Worm (Caenorhabditis elegans) whole organism, mixed stage, embryonic: ENCODE results near the gene cyp-14A2.

Source experiments
- blmp-1 ChIP-seq: fragments of 150-350 bp; optimal IDR thresholded peaks from 2 replicates; lab custom pipeline; 2014; ENCODE audit warnings: missing biosample characterization, missing genetic modification characterization
- elt-1 ChIP-seq: sonication (generic microtip); optimal IDR thresholded peaks from 2 replicates; lab custom pipeline; 2017; ENCODE audit warnings: missing genetic modification characterization, mild to moderate bottlenecking, missing compliant biosample characterization, antibody characterized with exemption, moderate library complexity, borderline replicate concordance; ENCODE audit not compliant: insufficient read depth
- lin-13 ChIP-seq: fragments of 150-350 bp; optimal IDR thresholded peaks from 2 replicates; lab custom pipeline; 2014; ENCODE audit warnings: missing biosample characterization, missing genetic modification characterization
- lin-32 ChIP-seq: fragments of 200-800 bp; sonication (Bioruptor generic); optimal IDR thresholded peaks from 2 replicates; lab custom pipeline; 2018; ENCODE audit warnings: mild to moderate bottlenecking, missing genetic modification characterization, missing compliant biosample characterization
- lsy-2 ChIP-seq: fragments of 150-350 bp; optimal IDR thresholded peaks from 2 replicates; lab custom pipeline; 2014; ENCODE audit warnings: missing biosample characterization, missing genetic modification characterization
- mab-5 ChIP-seq: fragments of 150-350 bp; optimal IDR thresholded peaks from 2 replicates; lab custom pipeline; 2014; ENCODE audit warnings: missing biosample characterization, missing genetic modification characterization
- mep-1 ChIP-seq: fragments of 150-350 bp; optimal IDR thresholded peaks from 2 replicates; lab custom pipeline; 2017; ENCODE audit warnings: missing biosample characterization, missing genetic modification reagents, missing genetic modification characterization, inconsistent platforms
- nhr-12 ChIP-seq: fragments of 150-350 bp; optimal IDR thresholded peaks from 2 replicates; lab custom pipeline; 2014; ENCODE audit warnings: missing biosample characterization, missing genetic modification characterization
- nhr-237 ChIP-seq: fragments of 150-350 bp; optimal IDR thresholded peaks from 2 replicates; lab custom pipeline; 2014; ENCODE audit warnings: missing biosample characterization, missing genetic modification characterization
- nhr-28 ChIP-seq: fragments of 150-350 bp; optimal IDR thresholded peaks from 2 replicates; lab custom pipeline; 2014; ENCODE audit warnings: missing biosample characterization, missing genetic modification characterization
- pha-4 ChIP-seq: fragments of 150-350 bp; optimal IDR thresholded peaks from 2 replicates; lab custom pipeline; 2018; ENCODE audit warnings: missing biosample characterization, missing genetic modification reagents, missing genetic modification characterization
- tbx-8 ChIP-seq: fragments of 200-800 bp; sonication (Bioruptor generic); optimal IDR thresholded peaks from 2 replicates; lab custom pipeline; 2018; ENCODE audit warnings: mild to moderate bottlenecking, missing genetic modification characterization, moderate library complexity, missing compliant biosample characterization
- unc-62 ChIP-seq: fragments of 150-350 bp; optimal IDR thresholded peaks from 2 replicates; lab custom pipeline; 2014; ENCODE audit warnings: missing biosample characterization, missing genetic modification reagents, missing genetic modification characterization
- ztf-11 ChIP-seq: fragments of 150-350 bp; optimal IDR thresholded peaks from 2 replicates; lab custom pipeline; 2014; ENCODE audit warnings: missing biosample characterization, missing genetic modification characterization

- no peak for TF ChIP-seq lin-13 (tag; lab: Kevin White, UChicago)
- TF ChIP-seq lsy-2 (tag; lab: Kevin White, UChicago), result no peak
- no peak for TF ChIP-seq ztf-11 (tag; lab: Kevin White, UChicago)
- no peak for TF ChIP-seq nhr-28 (tag; lab: Kevin White, UChicago)
- no peak for TF ChIP-seq blmp-1 (tag; lab: Kevin White, UChicago)
- no peak for TF ChIP-seq mab-5 (tag; lab: Kevin White, UChicago)
- no peak for TF ChIP-seq pha-4 (tag; lab: Kevin White, UChicago)
- no peak for TF ChIP-seq unc-62 (GFP tag; lab: Kevin White, UChicago)
- no peak for TF ChIP-seq elt-1 (tag; lab: Kevin White, UChicago)
- TF ChIP-seq lin-32 (GFP tag; lab: Kevin White, UChicago), result no peak
- TF ChIP-seq mep-1, result no peak
- TF ChIP-seq nhr-237 (tag; lab: Kevin White, UChicago), result no peak
- no peak for TF ChIP-seq tbx-8 (GFP tag; lab: Kevin White, UChicago)
- no peak for TF ChIP-seq nhr-12 (tag; lab: Kevin White, UChicago)
Observed at ce11 chrX:13290531-13290930, 21.0 kb upstream of the cyp-14A2 start, which contains the start of gene R04D3.3.
